Worm (Caenorhabditis elegans): ENCODE results near the gene ssp-34.

ssp-34 gene

ce11 chrIV:10766071-10766470, 27.7 kb upstream of the ssp-34 start:
- TF ChIP-seq unc-130 (GFP tag; optimal IDR thresholded peaks at IDR 0.05) (peak; percentile 32), snpc-1.2 (GFP tag; IDR thresholded peaks at IDR 0.05) (peak; percentile 83), Y75B8A.6 (GFP tag; IDR thresholded peaks at IDR 0.05) (no peak), mes-2 (tag; optimal IDR thresholded peaks at IDR 0.05; ENCODE audit: poor library complexity, severe bottlenecking) (peak; percentile 30), lir-3 (tag; optimal IDR thresholded peaks at IDR 0.05) (no peak), dve-1 (tag; optimal IDR thresholded peaks at IDR 0.05; ENCODE audit: insufficient read depth) (no peak), nhr-10 (tag; optimal IDR thresholded peaks at IDR 0.05) (no peak), D1046.2 (GFP tag; IDR thresholded peaks at IDR 0.05) (no peak), lin-39 (tag; optimal IDR thresholded peaks at IDR 0.05) (no peak), lin-13 (GFP tag; optimal IDR thresholded peaks at IDR 0.05) (no peak), ztf-11 (tag; optimal IDR thresholded peaks at IDR 0.05) (no peak), skn-1 (tag; optimal IDR thresholded peaks at IDR 0.05) (no peak), sdz-12 (GFP tag; optimal IDR thresholded peaks at IDR 0.05) (no peak), F49E8.2 (tag; optimal IDR thresholded peaks at IDR 0.05; ENCODE audit: borderline replicate concordance) (peak; percentile 16), madf-5 (GFP tag; IDR thresholded peaks at IDR 0.05) (no peak), ceh-28 (tag; optimal IDR thresholded peaks at IDR 0.05) (no peak), nhr-25 (tag; optimal IDR thresholded peaks at IDR 0.05; ENCODE audit: borderline replicate concordance, insufficient read depth) (no peak)

- TF ChIP-seq zfp-2 (tag; optimal IDR thresholded peaks at IDR 0.05) (no peak), spr-1 (tag; optimal IDR thresholded peaks at IDR 0.05) (no peak), nhr-6 (tag; optimal IDR thresholded peaks at IDR 0.05) (no peak), fos-1 (tag; optimal IDR thresholded peaks at IDR 0.05) (no peak), nhr-237 (tag; optimal IDR thresholded peaks at IDR 0.05) (no peak), lin-38 (GFP tag; IDR thresholded peaks at IDR 0.05) (no peak), mdt-29 (GFP tag; IDR thresholded peaks at IDR 0.05) (no peak), daf-16 (GFP tag; optimal IDR thresholded peaks at IDR 0.05) (no peak), daf-16 (tag; optimal IDR thresholded peaks at IDR 0.05) (no peak), fkh-10 (GFP tag; optimal IDR thresholded peaks at IDR 0.05) (no peak), lim-7 (GFP tag; IDR thresholded peaks at IDR 0.05) (no peak), nhr-42 (GFP tag; IDR thresholded peaks at IDR 0.05) (no peak), ctbp-1 (GFP tag; IDR thresholded peaks at IDR 0.05) (no peak)
Measured at ce11 chrIV:10765053-10765452, 26.7 kb upstream of the ssp-34 start, which contains the start of gene T25B9.12. T25B9.12 (plus strand) TSS chrIV:10765353.

- TF ChIP-seq attf-4 (tag; optimal IDR thresholded peaks at IDR 0.05), result no peak
- TF ChIP-seq vab-7 (GFP tag; IDR thresholded peaks at IDR 0.05), result no peak
Measured at ce11 chrIV:10764206-10764605, 25.8 kb upstream of the ssp-34 start, which contains the start of gene T25B9.11. T25B9.11 (plus strand) TSS chrIV:10764506.

- TF ChIP-seq fos-1 (tag; optimal IDR thresholded peaks at IDR 0.05) (no peak), zip-2 (tag; optimal IDR thresholded peaks at IDR 0.05) (no peak), unc-62 (GFP tag; optimal IDR thresholded peaks at IDR 0.05 in 1 of 2) (no peak), unc-62 (tag; optimal IDR thresholded peaks at IDR 0.05) (no peak), lin-39 (tag; optimal IDR thresholded peaks at IDR 0.05) (no peak), mdl-1 (tag; optimal IDR thresholded peaks at IDR 0.05) (no peak), ceh-82 (tag; optimal IDR thresholded peaks at IDR 0.05) (no peak), Y75B8A.6 (GFP tag; IDR thresholded peaks at IDR 0.05) (no peak), duxl-1 (tag; optimal IDR thresholded peaks at IDR 0.05; ENCODE audit: poor library complexity) (no peak), arid-1 (GFP tag; conservative IDR thresholded peaks at IDR 0.05) (no peak), pqm-1 (tag; optimal IDR thresholded peaks at IDR 0.05) (peak; percentile 31), zfp-2 (tag; optimal IDR thresholded peaks at IDR 0.05) (no peak), nhr-48 (tag; optimal IDR thresholded peaks at IDR 0.05) (peak; percentile 57), nhr-102 (tag; optimal IDR thresholded peaks at IDR 0.05) (peak; percentile 43), cey-2 (tag; optimal IDR thresholded peaks at IDR 0.05; ENCODE audit: borderline replicate concordance, insufficient read depth) (no peak), lir-3 (tag; optimal IDR thresholded peaks at IDR 0.05) (no peak), unc-130 (GFP tag; optimal IDR thresholded peaks at IDR 0.05) (no peak), nhr-237 (tag; optimal IDR thresholded peaks at IDR 0.05) (no peak), F49E8.2 (tag; optimal IDR thresholded peaks at IDR 0.05; ENCODE audit: borderline replicate concordance) (no peak), dmd-6 (GFP tag; IDR thresholded peaks at IDR 0.05) (peak; percentile 84), madf-9 (GFP tag; conservative IDR thresholded peaks at IDR 0.05) (no peak), nhr-41 (GFP tag; IDR thresholded peaks at IDR 0.05) (no peak), nhr-6 (tag; optimal IDR thresholded peaks at IDR 0.05) (no peak), T20F7.1 (GFP tag; optimal IDR thresholded peaks at IDR 0.05) (no peak)
Measured at ce11 chrIV:10761344-10761743, 22.9 kb upstream of the ssp-34 start, which contains the start of gene ugt-54. ugt-54 (plus strand) TSS chrIV:10761698.

Measured in whole organism, L4 larva.